Worm (Caenorhabditis elegans): ENCODE measurements around the gene acr-16.
A peak's percentile ranks its signal among the peaks of the same experiment; 100 is the strongest.

DNA sequence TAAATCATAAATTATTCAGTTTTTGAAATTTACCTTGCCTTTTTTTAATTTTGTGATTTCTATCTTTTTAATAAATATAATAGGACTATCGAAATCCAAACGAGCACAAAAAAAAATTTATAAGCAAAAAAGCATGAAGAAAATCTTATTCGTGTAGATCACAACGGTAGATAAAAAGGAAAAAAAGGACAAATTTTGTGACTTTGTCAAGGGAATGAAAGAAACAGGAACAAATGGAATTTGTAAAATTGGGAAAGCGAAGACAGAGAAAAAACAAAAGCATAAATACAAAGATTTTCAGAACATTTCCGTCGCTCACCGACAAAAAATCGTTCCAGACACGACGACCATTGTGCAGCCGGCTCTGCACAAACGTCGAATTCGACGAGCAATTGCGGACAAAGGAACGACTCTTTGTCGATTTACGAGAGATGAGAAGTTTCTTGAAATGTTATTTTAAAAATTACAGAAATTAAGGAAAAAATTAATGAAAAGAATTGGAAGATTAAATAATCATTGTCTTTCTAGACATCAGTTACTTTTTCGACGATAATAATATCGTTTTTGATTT, 42.1 kb upstream of the acr-16 start, which contains the start of gene F45F2.10:
- no peak for TF ChIP-seq tbx-2 (tag; optimal IDR thresholded peaks at IDR 0.05)
- TF ChIP-seq ceh-28 (tag; optimal IDR thresholded peaks at IDR 0.05), result no peak
- no peak for TF ChIP-seq zag-1 (tag; optimal IDR thresholded peaks at IDR 0.05)
- TF ChIP-seq skn-1 (tag; optimal IDR thresholded peaks at IDR 0.05), result no peak
- TF ChIP-seq fos-1 (tag; optimal IDR thresholded peaks at IDR 0.05), result no peak
- TF ChIP-seq pha-4 (tag; optimal IDR thresholded peaks at IDR 0.05), result peak; percentile 45
- TF ChIP-seq lin-15B (tag; optimal IDR thresholded peaks at IDR 0.05), result peak; percentile 9

Measured in whole organism, L3 larva.